Fruit fly (Drosophila melanogaster) whole organism, embryonic: ENCODE measurements around the gene CG14079.

Experiments
- Antp ChIP-seq: fragments of 200-800 bp; sonication (Bioruptor generic); optimal IDR thresholded peaks from 3 replicates; lab custom pipeline; 2016; ENCODE audit warnings: missing biosample characterization, missing genetic modification characterization
- Atf3 ChIP-seq: fragments of 200-800 bp; sonication (Bioruptor generic); optimal IDR thresholded peaks from 3 replicates; lab custom pipeline; 2016; ENCODE audit warnings: missing biosample characterization, missing genetic modification characterization
- Awh ChIP-seq: fragments of 200-800 bp; sonication (Bioruptor generic); IDR thresholded peaks from 2 replicates; pipeline ENCODE4, ENCODE4 v1.3.6; 2022; ENCODE audit warnings: missing biosample characterization, missing genetic modification characterization
- CG12219 ChIP-seq: fragments of 200-800 bp; sonication (Bioruptor generic); optimal IDR thresholded peaks from 3 replicates; lab custom pipeline; 2018; ENCODE audit warnings: missing biosample characterization, mild to moderate bottlenecking, missing genetic modification characterization
- CG12391 ChIP-seq: fragments of 200-800 bp; sonication (Bioruptor generic); optimal IDR thresholded peaks from 3 replicates; lab custom pipeline; 2018; ENCODE audit warnings: missing biosample characterization, mild to moderate bottlenecking, missing genetic modification characterization, moderate library complexity
- CG13296 ChIP-seq: fragments of 200-800 bp; sonication (Bioruptor generic); optimal IDR thresholded peaks from 3 replicates; lab custom pipeline; 2018; ENCODE audit warnings: missing biosample characterization, mild to moderate bottlenecking, missing genetic modification characterization
- CG14667 ChIP-seq: fragments of 200-800 bp; sonication (Bioruptor generic); IDR thresholded peaks from 2 replicates; pipeline ENCODE4 v1.3.6; 2022; ENCODE audit warnings: missing biosample characterization, missing genetic modification characterization
- CG15073 ChIP-seq: fragments of 200-800 bp; sonication (Bioruptor generic); optimal IDR thresholded peaks from 2 replicates; lab custom pipeline; 2016; ENCODE audit warnings: missing biosample characterization, missing genetic modification characterization
- CG1529 ChIP-seq: fragments of 200-800 bp; sonication (Bioruptor generic); optimal IDR thresholded peaks from 3 replicates; lab custom pipeline; 2018; ENCODE audit warnings: missing biosample characterization, missing genetic modification characterization
- CG15514 ChIP-seq: fragments of 200-800 bp; sonication (Bioruptor generic); optimal IDR thresholded peaks from 3 replicates; lab custom pipeline; 2017; ENCODE audit warnings: missing biosample characterization, missing genetic modification characterization, mild to moderate bottlenecking, moderate library complexity, missing genetic modification reagents
- CG17359 ChIP-seq: fragments of 200-800 bp; sonication (Bioruptor generic); optimal IDR thresholded peaks from 3 replicates; lab custom pipeline; 2018; ENCODE audit warnings: missing biosample characterization, mild to moderate bottlenecking, missing genetic modification characterization, moderate library complexity
- CG2116 ChIP-seq: fragments of 200-800 bp; sonication (Bioruptor generic); optimal IDR thresholded peaks from 3 replicates; lab custom pipeline; 2018; ENCODE audit warnings: missing biosample characterization, mild to moderate bottlenecking, missing genetic modification characterization
- CG4328 ChIP-seq: fragments of 200-800 bp; sonication (Bioruptor generic); optimal IDR thresholded peaks from 3 replicates; lab custom pipeline; 2017; ENCODE audit warnings: missing biosample characterization, missing genetic modification reagents, missing genetic modification characterization
- CG4424 ChIP-seq: fragments of 200-800 bp; sonication (Bioruptor generic); optimal IDR thresholded peaks from 3 replicates; lab custom pipeline; 2016; ENCODE audit warnings: missing biosample characterization, missing genetic modification characterization
- CG4617 ChIP-seq: fragments of 200-800 bp; sonication (Bioruptor generic); optimal IDR thresholded peaks from 3 replicates; lab custom pipeline; 2016; ENCODE audit warnings: missing biosample characterization, missing genetic modification characterization, borderline replicate concordance
- CG6683 ChIP-seq: fragments of 200-800 bp; sonication (Bioruptor generic); optimal IDR thresholded peaks from 2 replicates; lab custom pipeline; 2017; ENCODE audit warnings: missing biosample characterization, mild to moderate bottlenecking, missing genetic modification characterization, missing genetic modification reagents
- CG6689 ChIP-seq: fragments of 200-800 bp; sonication (Bioruptor generic); IDR thresholded peaks from 2 replicates; pipeline ENCODE4 v1.3.6; 2022; ENCODE audit warnings: missing biosample characterization, missing genetic modification characterization
- CG6854 ChIP-seq: fragments of 200-800 bp; sonication (Bioruptor generic); optimal IDR thresholded peaks from 3 replicates; lab custom pipeline; 2017; ENCODE audit warnings: missing biosample characterization, mild to moderate bottlenecking, missing genetic modification characterization
- CG7745 ChIP-seq: fragments of 200-800 bp; sonication (Bioruptor generic); optimal IDR thresholded peaks from 2 replicates; lab custom pipeline; 2018; ENCODE audit warnings: missing biosample characterization, mild to moderate bottlenecking, missing genetic modification characterization, moderate library complexity
- CG9797 ChIP-seq: fragments of 200-800 bp; sonication (Bioruptor generic); optimal IDR thresholded peaks from 3 replicates; lab custom pipeline; 2018; ENCODE audit warnings: missing biosample characterization, mild to moderate bottlenecking, missing genetic modification characterization
- CkIIα-i1 ChIP-seq: fragments of 200-800 bp; sonication (Bioruptor generic); IDR thresholded peaks from 2 replicates; pipeline ENCODE4 v1.3.6; 2022; ENCODE audit warnings: missing biosample characterization, missing genetic modification characterization
- Dip3 ChIP-seq: fragments of 200-800 bp; sonication (Bioruptor generic); optimal IDR thresholded peaks from 3 replicates; lab custom pipeline; 2016; ENCODE audit warnings: missing biosample characterization, missing genetic modification characterization
- Dref ChIP-seq: fragments of 200-800 bp; sonication (Bioruptor generic); IDR thresholded peaks from 2 replicates; pipeline ENCODE4 v1.3.6; 2022; ENCODE audit warnings: missing biosample characterization, missing genetic modification characterization
- HLH54F ChIP-seq: fragments of 200-800 bp; sonication (Bioruptor generic); optimal IDR thresholded peaks from 3 replicates; lab custom pipeline; 2016; ENCODE audit warnings: missing biosample characterization, missing genetic modification characterization
- HmgD ChIP-seq: fragments of 200-800 bp; sonication (Bioruptor generic); optimal IDR thresholded peaks from 3 replicates; lab custom pipeline; 2016; ENCODE audit warnings: missing biosample characterization, missing genetic modification characterization
- Hsf ChIP-seq: fragments of 200-800 bp; sonication (Bioruptor generic); optimal IDR thresholded peaks from 3 replicates; lab custom pipeline; 2016; ENCODE audit warnings: missing biosample characterization, missing genetic modification characterization
- Lhr ChIP-seq: fragments of 200-800 bp; sonication (Bioruptor generic); optimal IDR thresholded peaks from 3 replicates; lab custom pipeline; 2017; ENCODE audit warnings: mild to moderate bottlenecking, missing biosample characterization, missing genetic modification reagents, missing genetic modification characterization
- Med ChIP-seq: fragments of 200-800 bp; sonication (Bioruptor generic); peaks from one replicate; lab custom pipeline; 2016; ENCODE audit warnings: missing biosample characterization, missing genetic modification characterization, mild to moderate bottlenecking, inconsistent platforms, moderate library complexity
- Opbp ChIP-seq: fragments of 200-800 bp; sonication (Bioruptor generic); IDR thresholded peaks from 3 replicates; pipeline ENCODE4 v1.3.6; 2022; ENCODE audit warnings: missing biosample characterization, missing genetic modification characterization; ENCODE audit not compliant: partially characterized antibody
- Ptx1 ChIP-seq: fragments of 200-800 bp; sonication (Bioruptor generic); IDR thresholded peaks from 2 replicates; pipeline ENCODE4 v1.3.6; 2022; ENCODE audit warnings: missing biosample characterization, missing genetic modification characterization
- Taf1 ChIP-seq: fragments of 200-800 bp; sonication (Bioruptor generic); IDR thresholded peaks from 2 replicates; pipeline ENCODE4 v1.3.6; 2022; ENCODE audit warnings: missing biosample characterization, missing genetic modification characterization
- Tbp ChIP-seq: fragments of >200 bp; optimal IDR thresholded peaks from 2 replicates; lab custom pipeline; 2018; ENCODE audit warnings: missing biosample characterization, missing genetic modification characterization
- aop ChIP-seq: fragments of 200-800 bp; sonication (Bioruptor generic); IDR thresholded peaks from 2 replicates; pipeline ENCODE4 v1.3.6; 2022; ENCODE audit warnings: missing biosample characterization, missing genetic modification characterization
- ara ChIP-seq: fragments of 200-800 bp; sonication (Bioruptor generic); IDR thresholded peaks from 2 replicates; pipeline ENCODE4 v1.3.6; 2022; ENCODE audit warnings: missing biosample characterization, missing genetic modification characterization
- cg ChIP-seq: fragments of 200-800 bp; sonication (Bioruptor generic); optimal IDR thresholded peaks from 3 replicates; lab custom pipeline; 2019; ENCODE audit warnings: missing biosample characterization, mild to moderate bottlenecking, missing genetic modification characterization, moderate library complexity
- gfzf ChIP-seq: fragments of 200-800 bp; sonication (Bioruptor generic); optimal IDR thresholded peaks from 2 replicates; lab custom pipeline; 2016; ENCODE audit warnings: missing biosample characterization, mild to moderate bottlenecking, missing genetic modification characterization, moderate library complexity
- hb ChIP-seq: fragments of 200-800 bp; sonication (Bioruptor generic); IDR thresholded peaks from 3 replicates; pipeline ENCODE4 v1.3.6; 2022; ENCODE audit warnings: missing biosample characterization, missing genetic modification characterization; ENCODE audit not compliant: partially characterized antibody
- hth ChIP-seq: fragments of >200 bp; optimal IDR thresholded peaks from 2 replicates; lab custom pipeline; 2017; ENCODE audit warnings: inconsistent platforms
- inv ChIP-seq: fragments of 200-800 bp; sonication (Bioruptor generic); IDR thresholded peaks from 2 replicates; pipeline ENCODE4 v1.3.6; 2022; ENCODE audit warnings: missing biosample characterization, missing genetic modification characterization; ENCODE audit not compliant: partially characterized antibody
- kay ChIP-seq: fragments of 200-800 bp; sonication (Bioruptor generic); optimal IDR thresholded peaks from 2 replicates; lab custom pipeline; 2016; ENCODE audit warnings: missing biosample characterization, missing genetic modification characterization
- sd ChIP-seq: fragments of 200-800 bp; sonication (Bioruptor generic); optimal IDR thresholded peaks from 3 replicates; lab custom pipeline; 2018; ENCODE audit warnings: missing biosample characterization, mild to moderate bottlenecking, missing genetic modification characterization, moderate library complexity
- trh ChIP-seq: fragments of 200-800 bp; sonication (Bioruptor generic); optimal IDR thresholded peaks from 2 replicates; lab custom pipeline; 2016; ENCODE audit warnings: missing biosample characterization, missing genetic modification characterization
- unc-4 ChIP-seq: fragments of 200-800 bp; sonication (Bioruptor generic); IDR thresholded peaks from 2 replicates; pipeline ENCODE4 v1.3.6; 2022; ENCODE audit warnings: missing biosample characterization, missing genetic modification characterization; ENCODE audit not compliant: partially characterized antibody
- usp ChIP-seq: fragments of >200 bp; optimal IDR thresholded peaks from 2 replicates; lab custom pipeline; 2017; ENCODE audit warnings: missing biosample characterization, missing genetic modification characterization
- yki ChIP-seq: fragments of >200 bp; optimal IDR thresholded peaks from 3 replicates; lab custom pipeline; 2018
- zfh1 ChIP-seq: fragments of 200-800 bp; sonication (Bioruptor generic); IDR thresholded peaks from 3 replicates; pipeline ENCODE4 v1.3.6; 2022; ENCODE audit warnings: missing biosample characterization, missing genetic modification characterization

Gene CG14079

DNA sequence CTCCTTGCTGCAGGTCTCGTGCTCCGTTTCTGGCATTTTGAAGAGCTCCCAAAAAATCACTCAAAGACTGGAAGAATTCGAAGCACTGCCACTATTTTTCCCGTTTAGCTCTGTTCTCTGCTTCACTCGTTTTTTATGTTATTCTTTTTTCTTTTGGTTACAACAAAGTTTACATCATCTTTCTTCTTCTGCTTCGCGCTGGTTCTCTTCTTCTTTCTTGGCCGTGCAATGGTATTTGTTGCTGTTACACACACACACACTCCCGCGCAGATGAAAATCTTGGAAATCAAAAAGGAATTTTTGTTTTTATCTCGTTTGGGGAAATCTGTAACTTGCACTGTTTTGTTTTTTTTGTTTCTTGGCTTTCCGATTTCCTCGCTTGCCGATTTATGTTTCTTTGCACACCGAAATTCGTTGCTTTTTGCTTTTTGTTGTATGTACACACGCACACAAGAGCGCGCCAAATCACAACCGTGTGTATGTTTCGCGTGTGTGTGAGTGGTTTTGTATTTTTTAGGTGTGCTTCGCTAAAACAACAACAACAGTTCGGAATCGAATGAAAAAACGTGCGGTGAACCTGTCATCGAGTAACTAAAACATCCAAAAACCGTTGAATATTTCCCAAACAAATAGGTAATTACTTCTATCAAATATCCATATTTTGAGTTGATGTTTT is 12.0 kb upstream of the CG14079 start (continued):
- TF ChIP-seq hb (GFP tag; lab: Robert Waterston, UW), result 0 out of 3 replicates have a peak, but pooled peaks have one; percentile 52
- TF ChIP-seq cg (GFP tag; lab: Kevin White, UChicago), result peak; percentile 94
- TF ChIP-seq Lhr (GFP tag; lab: Kevin White, UChicago), result no peak
- TF ChIP-seq Med (GFP tag; lab: Kevin White, UChicago), result peak; percentile 74
- TF ChIP-seq aop (GFP tag; lab: Robert Waterston, UW), result no peak
- peak; percentile 35 for TF ChIP-seq CG15514 (GFP tag; lab: Kevin White, UChicago)
- peak; percentile 10 for TF ChIP-seq CG13296 (GFP tag; lab: Kevin White, UChicago)
- TF ChIP-seq Opbp, result no peak

- TF ChIP-seq inv (GFP tag; lab: Robert Waterston, UW) (no peak), Antp (GFP tag; lab: Kevin White, UChicago) (peak; percentile 6), Taf1 (peak; percentile 79), CG4328 (GFP tag; lab: Kevin White, UChicago) (peak; percentile 86), CG14667 (GFP tag; lab: Robert Waterston, UW) (peak; percentile 81), Med (GFP tag; lab: Kevin White, UChicago) (peak; percentile 86), CG12391 (tag; lab: Kevin White, UChicago) (peak; percentile 91), Hsf (GFP tag; lab: Kevin White, UChicago) (peak; percentile 34), ara (peak; percentile 70), yki (lab: Kevin White, UChicago) (peak; percentile 31), CG6854 (peak; percentile 95), gfzf (no peak), hth (no peak), Tbp (GFP tag; lab: Kevin White, UChicago) (peak; percentile 63), CG1529 (GFP tag; lab: Kevin White, UChicago) (peak; percentile 82), HmgD (GFP tag; lab: Kevin White, UChicago) (no peak), CG6683 (GFP tag; lab: Kevin White, UChicago) (peak; percentile 92), sd (peak; percentile 68), Atf3 (no peak), CG9797 (GFP tag; lab: Kevin White, UChicago) (no peak), kay (GFP tag; lab: Kevin White, UChicago) (peak; percentile 36), CG12219 (GFP tag; lab: Kevin White, UChicago) (peak; percentile 82), CkIIα-i1 (GFP tag; lab: Robert Waterston, UW) (peak; percentile 52; the same call in 1 of the 2 replicates), CG4424 (GFP tag; lab: Kevin White, UChicago) (peak; percentile 78), HLH54F (GFP tag; lab: Kevin White, UChicago) (no peak), CG6689 (GFP tag; lab: Robert Waterston, UW) (peak; percentile 94), unc-4 (0 out of 2 replicates have a peak, but pooled peaks have one; percentile 3), Dip3 (GFP tag; lab: Kevin White, UChicago) (no peak), CG15073 (GFP tag; lab: Kevin White, UChicago) (no peak), trh (peak; percentile 66), Ptx1 (peak; percentile 94), CG2116 (GFP tag; lab: Kevin White, UChicago) (peak; percentile 41), usp (GFP tag; lab: Kevin White, UChicago) (no peak), Dref (GFP tag; lab: Robert Waterston, UW) (no peak), CG4617 (GFP tag; lab: Kevin White, UChicago) (peak; percentile 6), CG7745 (tag; lab: Kevin White, UChicago) (no peak), zfh1 (GFP tag; lab: Robert Waterston, UW) (peak; percentile 82), Awh (peak; percentile 55), hb (GFP tag; lab: Robert Waterston, UW) (no peak), CG17359 (peak; percentile 89)
Measured at dm6 chr3L:19086364-19087200, 11.2 kb upstream of the CG14079 start, which contains the start of gene Mkp3. TSS of gene Mkp3 (minus strand) at chr3L:19086426.
